Fruit fly (Drosophila melanogaster) whole organism, embryonic: ENCODE measurements around the gene CG32568.

Experiments used
- Abd-B ChIP-seq: fragments of 200-800 bp; sonication (Bioruptor generic); optimal IDR thresholded peaks from 2 replicates; lab custom pipeline; 2018; ENCODE audit warnings: missing biosample characterization, mild to moderate bottlenecking, missing genetic modification characterization, moderate library complexity
- Adf1 ChIP-seq: fragments of 200-800 bp; sonication (Bioruptor generic); IDR thresholded peaks from 2 replicates; pipeline ENCODE4 v1.3.6; 2022; ENCODE audit warnings: missing biosample characterization, missing genetic modification characterization
- BEAF-32 ChIP-seq: fragments of 200-800 bp; sonication (Bioruptor generic); optimal IDR thresholded peaks from 3 replicates; lab custom pipeline; 2017; ENCODE audit warnings: missing biosample characterization, missing genetic modification characterization, mild to moderate bottlenecking, moderate library complexity, missing genetic modification reagents
- CG13287 ChIP-seq: fragments of 200-800 bp; sonication (Bioruptor generic); IDR thresholded peaks from 2 replicates; pipeline ENCODE4 v1.3.6; 2022; ENCODE audit warnings: missing biosample characterization, missing genetic modification characterization; ENCODE audit not compliant: partially characterized antibody
- CG13894 ChIP-seq: fragments of 200-800 bp; sonication (Bioruptor generic); optimal IDR thresholded peaks from 3 replicates; lab custom pipeline; 2018; ENCODE audit warnings: missing biosample characterization, mild to moderate bottlenecking, missing genetic modification characterization, moderate library complexity
- CG14050 ChIP-seq: fragments of 200-800 bp; sonication (Bioruptor generic); IDR thresholded peaks from 3 replicates; pipeline ENCODE4 v1.3.6; 2022; ENCODE audit warnings: missing biosample characterization, missing genetic modification characterization
- CG16779 ChIP-seq: fragments of 200-800 bp; sonication (Bioruptor generic); IDR thresholded peaks from 2 replicates; pipeline ENCODE4 v1.3.6; 2022; ENCODE audit warnings: missing biosample characterization, missing genetic modification characterization
- CG17359 ChIP-seq: fragments of 200-800 bp; sonication (Bioruptor generic); optimal IDR thresholded peaks from 3 replicates; lab custom pipeline; 2018; ENCODE audit warnings: missing biosample characterization, mild to moderate bottlenecking, missing genetic modification characterization, moderate library complexity
- CG30403 ChIP-seq: fragments of 200-800 bp; sonication (Bioruptor generic); optimal IDR thresholded peaks from 3 replicates; lab custom pipeline; 2016; ENCODE audit warnings: missing biosample characterization, missing genetic modification characterization
- CG4730 ChIP-seq: fragments of 200-800 bp; sonication (Bioruptor generic); IDR thresholded peaks from 2 replicates; pipeline ENCODE4 v1.3.6; 2022; ENCODE audit warnings: missing biosample characterization, missing genetic modification characterization
- CG7745 ChIP-seq: fragments of 200-800 bp; sonication (Bioruptor generic); optimal IDR thresholded peaks from 2 replicates; lab custom pipeline; 2018; ENCODE audit warnings: missing biosample characterization, mild to moderate bottlenecking, missing genetic modification characterization, moderate library complexity
- CG9817 ChIP-seq: fragments of 200-800 bp; sonication (Bioruptor generic); optimal IDR thresholded peaks from 2 replicates; lab custom pipeline; 2018; ENCODE audit warnings: missing biosample characterization, mild to moderate bottlenecking, missing genetic modification characterization, moderate library complexity
- Deaf1 ChIP-seq: fragments of 200-800 bp; optimal IDR thresholded peaks from 3 replicates; lab custom pipeline; 2019; ENCODE audit warnings: missing biosample characterization, mild to moderate bottlenecking, missing genetic modification characterization, moderate library complexity
- Jarid2 ChIP-seq: fragments of 200-800 bp; sonication (Bioruptor generic); optimal IDR thresholded peaks from 3 replicates; lab custom pipeline; 2017; ENCODE audit warnings: mild to moderate bottlenecking, missing biosample characterization, missing genetic modification reagents, missing genetic modification characterization
- Lhr ChIP-seq: fragments of 200-800 bp; sonication (Bioruptor generic); optimal IDR thresholded peaks from 3 replicates; lab custom pipeline; 2017; ENCODE audit warnings: mild to moderate bottlenecking, missing biosample characterization, missing genetic modification reagents, missing genetic modification characterization
- Med ChIP-seq: fragments of 200-800 bp; sonication (Bioruptor generic); peaks from one replicate; lab custom pipeline; 2016; ENCODE audit warnings: missing biosample characterization, missing genetic modification characterization, mild to moderate bottlenecking, inconsistent platforms, moderate library complexity
- NC2α ChIP-seq: fragments of 200-800 bp; sonication (Bioruptor generic); optimal IDR thresholded peaks from 2 replicates; lab custom pipeline; 2016; ENCODE audit warnings: missing biosample characterization, missing genetic modification characterization
- Oaz ChIP-seq: fragments of 200-800 bp; sonication (Bioruptor generic); IDR thresholded peaks from 2 replicates; pipeline ENCODE4 v1.3.6; 2022; ENCODE audit warnings: missing biosample characterization, missing genetic modification characterization
- Ptx1 ChIP-seq: fragments of 200-800 bp; sonication (Bioruptor generic); IDR thresholded peaks from 2 replicates; pipeline ENCODE4 v1.3.6; 2022; ENCODE audit warnings: missing biosample characterization, missing genetic modification characterization
- ab ChIP-seq: fragments of 200-800 bp; sonication (Bioruptor generic); optimal IDR thresholded peaks from 2 replicates; lab custom pipeline; 2016; ENCODE audit warnings: missing biosample characterization, missing genetic modification characterization
- chinmo ChIP-seq: fragments of 200-800 bp; sonication (Bioruptor generic); IDR thresholded peaks from 4 replicates; pipeline ENCODE4 v1.3.6; 2022; ENCODE audit warnings: missing biosample characterization, missing genetic modification characterization; ENCODE audit not compliant: partially characterized antibody
- ci ChIP-seq: fragments of 200-800 bp; sonication (Bioruptor generic); IDR thresholded peaks from 3 replicates; pipeline ENCODE4 v1.3.6; 2022; ENCODE audit warnings: missing biosample characterization, missing genetic modification characterization
- da ChIP-seq: fragments of 200-800 bp; sonication (Bioruptor generic); optimal IDR thresholded peaks from 2 replicates; lab custom pipeline; 2016; ENCODE audit warnings: missing biosample characterization, missing genetic modification characterization
- gro ChIP-seq: fragments of 200-800 bp; sonication (Bioruptor generic); optimal IDR thresholded peaks from 2 replicates; lab custom pipeline; 2016; ENCODE audit warnings: missing biosample characterization, missing genetic modification characterization
- gsb-n ChIP-seq: fragments of 200-800 bp; sonication (Bioruptor generic); optimal IDR thresholded peaks from 3 replicates; lab custom pipeline; 2018; ENCODE audit warnings: missing biosample characterization, mild to moderate bottlenecking, missing genetic modification characterization
- lbe ChIP-seq: fragments of 200-800 bp; sonication (Bioruptor generic); optimal IDR thresholded peaks from 2 replicates; lab custom pipeline; 2016; ENCODE audit warnings: missing biosample characterization, mild to moderate bottlenecking, missing genetic modification characterization
- lmd ChIP-seq: fragments of 200-800 bp; sonication (Bioruptor generic); IDR thresholded peaks from 2 replicates; pipeline ENCODE4 v1.3.6; 2022; ENCODE audit warnings: missing biosample characterization, missing genetic modification characterization
- lola ChIP-seq, 3 experiments: fragments of >200 bp in 2 of 3; fragments of 200-800 bp in 1 of 3; sonication (Bioruptor generic) in 1 of 3; optimal IDR thresholded peaks; 2 replicates each; lab custom pipeline; 2017 to 2019; ENCODE audit warnings: missing biosample characterization in 3 of 3, missing genetic modification characterization in 3 of 3, mild to moderate bottlenecking in 1 of 3, moderate library complexity in 1 of 3
- pfk ChIP-seq: fragments of 200-800 bp; sonication (Bioruptor generic); optimal IDR thresholded peaks from 2 replicates; lab custom pipeline; 2018; ENCODE audit warnings: missing biosample characterization, mild to moderate bottlenecking, missing genetic modification characterization, moderate library complexity
- row ChIP-seq: fragments of 200-800 bp; sonication (Bioruptor generic); IDR thresholded peaks from 3 replicates; pipeline ENCODE4 v1.3.6; 2022; ENCODE audit warnings: missing biosample characterization, missing genetic modification characterization
- schlank ChIP-seq: fragments of 200-800 bp; sonication (Bioruptor generic); optimal IDR thresholded peaks from 2 replicates; lab custom pipeline; 2018; ENCODE audit warnings: missing biosample characterization, mild to moderate bottlenecking, missing genetic modification characterization
- sens ChIP-seq: fragments of 200-800 bp; sonication (Bioruptor generic); peaks from one replicate; lab custom pipeline; 2016; ENCODE audit warnings: missing biosample characterization, missing genetic modification characterization
- toy ChIP-seq: fragments of 200-800 bp; sonication (Bioruptor generic); IDR thresholded peaks from 2 replicates; pipeline ENCODE4 v1.3.6; 2022; ENCODE audit warnings: missing biosample characterization, missing genetic modification characterization
- unc-4 ChIP-seq: fragments of 200-800 bp; sonication (Bioruptor generic); IDR thresholded peaks from 2 replicates; pipeline ENCODE4 v1.3.6; 2022; ENCODE audit warnings: missing biosample characterization, missing genetic modification characterization; ENCODE audit not compliant: partially characterized antibody

CG32568 gene

dm6 chrX:16716649-16717048 is 24.1 kb upstream of the CG32568 start:
- TF ChIP-seq ab (GFP tag; lab: Kevin White, UChicago) (no peak), schlank (tag; lab: Kevin White, UChicago) (no peak), row (GFP tag; lab: Robert Waterston, UW) (no peak), Ptx1 (GFP tag; lab: Robert Waterston, UW) (no peak), NC2α (no peak), Abd-B (GFP tag; lab: Kevin White, UChicago) (no peak), pfk (GFP tag; lab: Kevin White, UChicago) (no peak), chinmo (GFP tag; lab: Robert Waterston, UW) (no peak), CG13287 (GFP tag; lab: Robert Waterston, UW) (no peak), CG17359 (no peak), toy (GFP tag; lab: Robert Waterston, UW) (no peak), CG7745 (tag; lab: Kevin White, UChicago) (no peak), lola (GFP tag; optimal IDR thresholded peaks at IDR 0.05; lab: Kevin White, UChicago) (no peak), Lhr (GFP tag; lab: Kevin White, UChicago) (no peak), Oaz (GFP tag; lab: Robert Waterston, UW) (no peak), CG4730 (GFP tag; lab: Robert Waterston, UW) (no peak), da (no peak)

DNA sequence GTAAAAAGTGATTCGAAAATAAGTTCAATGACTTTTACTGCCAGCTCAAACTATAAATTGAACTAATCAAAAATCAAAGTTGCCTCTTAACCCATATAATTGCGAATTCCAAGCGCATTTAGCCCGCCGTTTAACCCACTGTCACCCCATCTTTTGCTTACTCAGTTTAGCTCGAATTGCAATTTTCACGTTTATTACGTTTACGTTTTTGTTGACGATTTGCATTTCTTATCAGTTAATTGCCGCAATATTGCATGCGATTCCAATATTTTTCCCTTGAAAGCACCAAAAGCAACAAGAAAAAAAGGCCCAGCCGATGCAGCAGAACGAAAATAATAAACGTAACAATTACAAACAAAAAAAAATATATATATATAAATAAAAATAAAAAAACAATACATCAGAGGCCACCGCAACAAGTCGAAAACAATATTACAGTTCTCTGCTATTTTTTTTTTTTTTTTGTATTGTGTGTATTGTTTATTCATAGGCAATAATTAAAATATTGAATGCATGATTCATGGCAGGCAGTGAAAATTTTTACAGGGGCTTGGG is 22.5 kb upstream of the CG32568 start:
- no peak for TF ChIP-seq gsb-n
- peak; percentile 6 for TF ChIP-seq lbe (GFP tag; lab: Kevin White, UChicago)

DNA sequence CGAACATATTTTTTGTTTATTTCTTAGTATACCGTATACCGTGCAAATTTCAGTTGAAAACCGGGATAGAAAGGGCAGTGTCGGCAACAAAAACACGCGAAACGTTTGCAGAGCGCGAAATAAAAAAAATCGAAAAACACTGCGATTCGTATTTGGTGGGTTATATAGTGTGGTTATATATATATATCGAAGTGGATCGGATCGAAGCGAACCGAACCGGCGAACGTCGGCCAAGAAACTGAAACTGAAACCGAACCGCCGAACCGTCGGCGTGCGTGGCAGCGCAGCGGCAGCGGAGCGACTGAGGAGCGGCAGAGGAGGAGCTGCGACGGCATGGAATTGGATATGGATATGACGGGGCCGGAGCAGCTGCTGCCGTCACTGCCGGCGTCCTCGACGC is 19.5 kb upstream of the CG32568 start, which contains the start of the genes CG32572 and CG34325:
TSS of gene CG32572 (plus strand) at position 16 of the 400 bp plus-strand sequence.
TSS of gene CG34325 (minus strand) at position 244 of the 400 bp plus-strand sequence.
- TF ChIP-seq CG13894 (tag; lab: Kevin White, UChicago) (peak; percentile 2), Med (peak; percentile 11), Adf1 (GFP tag; lab: Robert Waterston, UW) (peak; percentile 91), BEAF-32 (GFP tag; lab: Kevin White, UChicago) (no peak), CG30403 (GFP tag; lab: Kevin White, UChicago) (no peak), unc-4 (GFP tag; lab: Robert Waterston, UW) (no peak), CG9817 (tag; lab: Kevin White, UChicago) (no peak), ci (GFP tag; lab: Robert Waterston, UW) (0 out of 3 replicates have a peak, but pooled peaks have one; percentile 16), sens (GFP tag; lab: Kevin White, UChicago) (peak; percentile 17), Jarid2 (GFP tag; lab: Kevin White, UChicago) (no peak), CG16779 (0 out of 2 replicates have a peak, but pooled peaks have one; percentile 8), Deaf1 (peak; percentile 73), lmd (GFP tag; lab: Robert Waterston, UW) (no peak), gro (GFP tag; lab: Kevin White, UChicago) (no peak), CG14050 (peak; percentile 54; the same call in 1 of the 3 replicates)
